Worm (Caenorhabditis elegans) whole organism, L4 larva: ENCODE results near the gene tsp-10.

Source experiments
- F10B5.3 ChIP-seq: sonication (generic microtip); optimal IDR thresholded peaks from 2 replicates; lab custom pipeline; 2016; ENCODE audit warnings: mild to moderate bottlenecking, missing genetic modification characterization, missing compliant biosample characterization
- F37D6.2 ChIP-seq: sonication (generic microtip); optimal IDR thresholded peaks from 2 replicates; lab custom pipeline; 2016; ENCODE audit warnings: mild to moderate bottlenecking, missing genetic modification characterization, missing compliant biosample characterization
- F49E8.2 ChIP-seq: sonication (generic microtip); optimal IDR thresholded peaks from 2 replicates; lab custom pipeline; 2016; ENCODE audit warnings: missing compliant biosample characterization, mild to moderate bottlenecking, missing genetic modification characterization, borderline replicate concordance
- ZK337.2 ChIP-seq: fragments of 200-800 bp; sonication (Bioruptor generic); IDR thresholded peaks from 2 replicates; pipeline ENCODE4 v1.3.6; 2022; ENCODE audit warnings: missing genetic modification reagents, missing genetic modification characterization, missing compliant biosample characterization
- aha-1 ChIP-seq: fragments of 150-350 bp; peaks from one replicate; lab custom pipeline; 2014; ENCODE audit warnings: missing biosample characterization, missing genetic modification characterization
- aly-2 ChIP-seq: sonication (generic microtip); optimal IDR thresholded peaks from 2 replicates; lab custom pipeline; 2018; ENCODE audit warnings: missing biosample characterization, missing genetic modification characterization
- ama-1 ChIP-seq: fragments of 150-350 bp; optimal IDR thresholded peaks from 2 replicates; lab custom pipeline; 2014; ENCODE audit warnings: inconsistent platforms, mixed read lengths
- arid-1 ChIP-seq: fragments of 200-800 bp; sonication (Bioruptor generic); conservative IDR thresholded peaks from 2 replicates; pipeline ENCODE4 v1.3.6; 2022; ENCODE audit warnings: missing genetic modification reagents, missing genetic modification characterization, missing compliant biosample characterization
- ceh-20 ChIP-seq: fragments of 200-800 bp; sonication (Bioruptor generic); IDR thresholded peaks from 2 replicates; pipeline ENCODE4 v1.3.6; 2022; ENCODE audit warnings: missing genetic modification reagents, missing genetic modification characterization, missing compliant biosample characterization
- ceh-44 ChIP-seq: fragments of 200-800 bp; sonication (Bioruptor generic); IDR thresholded peaks from 2 replicates; pipeline ENCODE4 v1.3.6; 2022; ENCODE audit warnings: missing genetic modification reagents, missing genetic modification characterization, missing compliant biosample characterization
- ces-1 ChIP-seq: fragments of 150-350 bp; sonication (generic microtip); optimal IDR thresholded peaks from 4 replicates; lab custom pipeline; 2014; ENCODE audit warnings: missing biosample characterization, missing genetic modification reagents, missing genetic modification characterization
- ctbp-1 ChIP-seq: fragments of 200-800 bp; sonication (Bioruptor generic); IDR thresholded peaks from 2 replicates; pipeline ENCODE4 v1.3.6; 2022; ENCODE audit warnings: missing genetic modification reagents, missing genetic modification characterization, missing compliant biosample characterization
- daf-19 ChIP-seq: fragments of 200-800 bp; sonication (Bioruptor generic); conservative IDR thresholded peaks from 2 replicates; pipeline ENCODE4 v1.3.6; 2022; ENCODE audit warnings: missing genetic modification characterization, missing compliant biosample characterization
- dmd-6 ChIP-seq: fragments of 200-800 bp; sonication (Bioruptor generic); IDR thresholded peaks from 2 replicates; pipeline ENCODE4 v1.3.6; 2022; ENCODE audit warnings: missing genetic modification reagents, missing genetic modification characterization, missing compliant biosample characterization
- fos-1 ChIP-seq: fragments of 150-350 bp; optimal IDR thresholded peaks from 2 replicates; lab custom pipeline; 2014; ENCODE audit warnings: missing biosample characterization, missing genetic modification characterization
- hif-1 ChIP-seq, 2 experiments: sonication (generic microtip); optimal IDR thresholded peaks; 2 replicates each; lab custom pipeline; 2016 to 2017; ENCODE audit warnings: missing compliant biosample characterization in 2 of 2, missing genetic modification characterization in 2 of 2, missing genetic modification reagents in 2 of 2, missing genotype in 2 of 2, mild to moderate bottlenecking in 1 of 2
- hlh-11 ChIP-seq: fragments of 200-800 bp; sonication (Bioruptor generic); optimal IDR thresholded peaks from 2 replicates; lab custom pipeline; 2018; ENCODE audit warnings: mild to moderate bottlenecking, missing genetic modification characterization, missing compliant biosample characterization
- lin-1 ChIP-seq: fragments of 200-800 bp; sonication (Bioruptor generic); IDR thresholded peaks from 2 replicates; pipeline ENCODE4 v1.3.6; 2022; ENCODE audit warnings: missing genetic modification reagents, missing genetic modification characterization, missing compliant biosample characterization
- lin-29 ChIP-seq: fragments of 200-800 bp; sonication (Bioruptor generic); IDR thresholded peaks from 2 replicates; pipeline ENCODE4 v1.3.6; 2022; ENCODE audit warnings: missing genetic modification reagents, missing genetic modification characterization, missing compliant biosample characterization
- lin-39 ChIP-seq: fragments of 150-350 bp; optimal IDR thresholded peaks from 2 replicates; lab custom pipeline; 2014; ENCODE audit warnings: missing biosample characterization, missing genetic modification reagents, missing genetic modification characterization
- lir-3 ChIP-seq: sonication (generic microtip); optimal IDR thresholded peaks from 2 replicates; lab custom pipeline; 2016; ENCODE audit warnings: mild to moderate bottlenecking, missing genetic modification characterization, missing compliant biosample characterization
- madf-5 ChIP-seq, 2 experiments: fragments of 200-800 bp; sonication (Bioruptor generic); IDR thresholded peaks; 2 replicates each; pipeline ENCODE4 v1.3.6; 2022; ENCODE audit warnings: missing compliant biosample characterization in 2 of 2, missing genetic modification characterization in 2 of 2
- madf-9 ChIP-seq: fragments of 200-800 bp; sonication (Bioruptor generic); conservative IDR thresholded peaks from 2 replicates; pipeline ENCODE4 v1.3.6; 2022; ENCODE audit warnings: missing genetic modification reagents, missing genetic modification characterization, missing compliant biosample characterization
- mdl-1 ChIP-seq, 2 experiments: fragments of 150-350 bp in 1 of 2; sonication (generic microtip) in 1 of 2; optimal IDR thresholded peaks; 2 replicates each; lab custom pipeline; 2014 to 2017; ENCODE audit warnings: missing biosample characterization in 2 of 2, missing genetic modification characterization in 2 of 2
- mep-1 ChIP-seq: fragments of 150-350 bp; sonication (generic microtip); optimal IDR thresholded peaks from 3 replicates; lab custom pipeline; 2014; ENCODE audit warnings: missing biosample characterization, missing genetic modification characterization
- mxl-3 ChIP-seq: fragments of 200-800 bp; sonication (Bioruptor generic); optimal IDR thresholded peaks from 2 replicates; lab custom pipeline; 2018; ENCODE audit warnings: mild to moderate bottlenecking, missing genetic modification characterization, missing compliant biosample characterization
- nhr-11 ChIP-seq: fragments of 150-350 bp; optimal IDR thresholded peaks from 2 replicates; lab custom pipeline; 2014; ENCODE audit warnings: missing biosample characterization, missing genetic modification characterization
- nhr-111 ChIP-seq: fragments of 200-800 bp; sonication (Bioruptor generic); optimal IDR thresholded peaks from 2 replicates; lab custom pipeline; 2018; ENCODE audit warnings: mild to moderate bottlenecking, missing genetic modification characterization, missing compliant biosample characterization
- nhr-25 ChIP-seq: sonication (generic microtip); optimal IDR thresholded peaks from 2 replicates; lab custom pipeline; 2017; ENCODE audit warnings: missing genetic modification characterization, mild to moderate bottlenecking, missing compliant biosample characterization, antibody characterized with exemption, moderate library complexity, borderline replicate concordance; ENCODE audit not compliant: insufficient read depth
- nhr-28 ChIP-seq: fragments of 150-350 bp; optimal IDR thresholded peaks from 2 replicates; lab custom pipeline; 2014; ENCODE audit warnings: missing biosample characterization, missing genetic modification characterization
- nhr-42 ChIP-seq: fragments of 200-800 bp; sonication (Bioruptor generic); IDR thresholded peaks from 2 replicates; pipeline ENCODE4 v1.3.6; 2022; ENCODE audit warnings: missing genetic modification characterization, missing compliant biosample characterization
- nhr-48 ChIP-seq: sonication (generic microtip); optimal IDR thresholded peaks from 2 replicates; lab custom pipeline; 2016; ENCODE audit warnings: mild to moderate bottlenecking, missing genetic modification characterization, missing compliant biosample characterization
- pha-4 ChIP-seq, 2 experiments: fragments of 150-350 bp in 1 of 2; fragments of 200-800 bp in 1 of 2; sonication (Bioruptor generic) in 1 of 2; IDR thresholded peaks in 1 of 2; optimal IDR thresholded peaks in 1 of 2; 2 replicates each; pipeline versions ENCODE4 v1.3.6 to Lab custom; 2014 to 2022; ENCODE audit warnings: missing genetic modification characterization in 2 of 2, missing genetic modification reagents in 2 of 2, missing biosample characterization in 1 of 2, missing compliant biosample characterization in 1 of 2
- saeg-2 ChIP-seq: fragments of 200-800 bp; sonication (Bioruptor generic); IDR thresholded peaks from 2 replicates; pipeline ENCODE4 v1.3.6; 2022; ENCODE audit warnings: missing genetic modification reagents, missing genetic modification characterization, missing compliant biosample characterization
- set-16 ChIP-seq: fragments of 200-800 bp; sonication (Bioruptor generic); IDR thresholded peaks from 2 replicates; pipeline ENCODE4 v1.3.6; 2022; ENCODE audit warnings: missing genetic modification reagents, missing genetic modification characterization, missing compliant biosample characterization
- spr-1 ChIP-seq: sonication (generic microtip); optimal IDR thresholded peaks from 2 replicates; lab custom pipeline; 2016; ENCODE audit warnings: mild to moderate bottlenecking, missing genetic modification characterization, missing compliant biosample characterization
- tra-1 ChIP-seq: fragments of 200-800 bp; sonication (Bioruptor generic); IDR thresholded peaks from 2 replicates; pipeline ENCODE4 v1.3.6; 2022; ENCODE audit warnings: missing genetic modification reagents, missing genetic modification characterization, missing compliant biosample characterization
- unc-62 ChIP-seq, 3 experiments: fragments of 150-350 bp in 1 of 3; sonication (generic microtip); optimal IDR thresholded peaks in 2 of 3; peaks in 1 of 3; 1 replicate in 1 of 3; 2 replicates in 2 of 3; lab custom pipeline; 2014 to 2017; ENCODE audit warnings: missing biosample characterization in 3 of 3, missing genetic modification characterization in 3 of 3, missing genetic modification reagents in 3 of 3, missing genotype in 1 of 3
- vab-7 ChIP-seq: fragments of 200-800 bp; sonication (Bioruptor generic); IDR thresholded peaks from 2 replicates; pipeline ENCODE4 v1.3.6; 2022; ENCODE audit warnings: missing genetic modification reagents, missing genetic modification characterization, missing compliant biosample characterization
- zag-1 ChIP-seq: fragments of 150-350 bp; optimal IDR thresholded peaks from 2 replicates; lab custom pipeline; 2014; ENCODE audit warnings: missing biosample characterization, missing genetic modification characterization
- zfp-3 ChIP-seq: fragments of 200-800 bp; sonication (Bioruptor generic); conservative IDR thresholded peaks from 2 replicates; pipeline ENCODE4 v1.3.6; 2022; ENCODE audit warnings: missing genetic modification reagents, missing genetic modification characterization, missing compliant biosample characterization

tsp-10 gene

ce11 chrII:6713003-6713402, 5.4 kb upstream of the tsp-10 start:
- TF ChIP-seq arid-1 (GFP tag; lab: Robert Waterston, UW) (no peak), aha-1 (peak; percentile 45), mxl-3 (GFP tag; lab: Kevin White, UChicago) (no peak), zfp-3 (no peak)
- TF ChIP-seq, all 104 proteins: peak for 1

DNA sequence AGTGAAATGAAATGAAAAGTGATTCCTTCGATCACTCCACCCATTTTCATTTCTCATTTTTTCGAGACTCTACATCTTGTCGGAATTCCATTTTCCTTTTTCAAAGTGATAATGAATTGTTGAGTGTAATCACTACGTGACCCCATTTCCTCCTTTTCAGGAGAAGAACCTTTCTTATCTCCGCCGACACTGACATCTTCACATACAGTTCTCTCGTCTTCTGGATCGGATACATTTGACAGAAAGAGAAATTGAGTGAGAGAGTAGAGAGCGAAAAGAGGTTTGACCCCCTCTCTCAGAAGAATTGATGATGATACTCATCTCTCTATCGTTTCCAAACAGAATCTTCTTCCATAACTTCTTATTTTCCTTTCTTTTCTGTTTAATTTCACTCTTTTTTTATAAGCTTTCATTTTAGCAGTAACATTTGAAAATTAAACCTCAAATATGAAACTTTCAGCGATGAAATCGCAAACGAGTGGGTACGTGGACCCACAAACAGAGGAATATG, 4.5 kb upstream of the tsp-10 start, which contains the start of gene dpy-2:
Gene dpy-2 (plus strand): TSS at position 461 of the 511 bp plus-strand sequence.
- peak; percentile 13 for TF ChIP-seq nhr-28 (tag; lab: Kevin White, UChicago)
- TF ChIP-seq dmd-6 (GFP tag; lab: Robert Waterston, UW): no peak
- TF ChIP-seq madf-9 (GFP tag; lab: Robert Waterston, UW): no peak
- TF ChIP-seq aha-1: peak; percentile 42
- TF ChIP-seq unc-62 (GFP tag; optimal IDR thresholded peaks at IDR 0.05 in 1 of 2; lab: Kevin White, UChicago): peak in 1 of 2 experiments; percentile 61
- no peak for TF ChIP-seq unc-62 (tag; optimal IDR thresholded peaks at IDR 0.05; lab: Kevin White, UChicago)
- no peak for TF ChIP-seq nhr-48
- TF ChIP-seq lir-3 (tag; lab: Kevin White, UChicago): no peak

DNA sequence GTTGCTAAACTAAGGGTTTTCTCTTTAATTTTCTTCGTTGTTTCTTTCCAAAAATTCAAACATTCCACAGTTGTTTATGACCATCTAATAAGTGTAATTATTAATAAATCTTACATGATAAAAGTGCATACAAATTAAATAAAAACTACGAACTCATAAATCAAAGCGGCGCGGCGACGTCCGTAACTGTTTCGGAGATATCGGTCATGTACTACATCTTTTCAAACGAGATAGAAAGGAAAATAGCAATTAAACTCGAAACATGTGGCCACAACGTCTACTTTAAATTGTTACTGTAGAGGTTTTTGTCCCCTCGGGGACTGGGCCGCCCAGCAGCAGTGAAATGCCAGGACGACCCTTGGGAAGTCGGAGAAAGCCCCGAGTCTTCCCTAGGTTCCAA, 2.5 kb upstream of the tsp-10 start:
- TF ChIP-seq mep-1 (tag; lab: Kevin White, UChicago) (no peak), zag-1 (tag; lab: Kevin White, UChicago) (no peak), aly-2 (no peak), ama-1 (no peak), mdl-1 (tag; optimal IDR thresholded peaks at IDR 0.05; lab: Kevin White, UChicago) (no peak), nhr-28 (tag; lab: Kevin White, UChicago) (no peak), vab-7 (no peak), lin-29 (GFP tag; lab: Robert Waterston, UW) (no peak), tra-1 (GFP tag; lab: Robert Waterston, UW) (no peak)

- TF ChIP-seq nhr-42 (GFP tag; lab: Robert Waterston, UW): no peak
- TF ChIP-seq arid-1 (GFP tag; lab: Robert Waterston, UW): no peak
- TF ChIP-seq nhr-111 (GFP tag; lab: Kevin White, UChicago): no peak
- no peak for TF ChIP-seq spr-1 (tag; lab: Kevin White, UChicago)
- TF ChIP-seq mep-1 (tag; lab: Kevin White, UChicago): no peak
- TF ChIP-seq lin-1: no peak
- TF ChIP-seq hif-1 (tag; optimal IDR thresholded peaks at IDR 0.05; lab: Kevin White, UChicago): no peak
- no peak for TF ChIP-seq nhr-25 (tag; lab: Kevin White, UChicago)
- no peak for TF ChIP-seq ceh-44 (GFP tag; lab: Robert Waterston, UW)
- TF ChIP-seq lin-39 (tag; lab: Kevin White, UChicago): no peak
- TF ChIP-seq ama-1: no peak
- TF ChIP-seq F49E8.2 (tag; lab: Kevin White, UChicago): no peak
- TF ChIP-seq hlh-11 (tag; lab: Kevin White, UChicago): no peak
- TF ChIP-seq lir-3 (tag; lab: Kevin White, UChicago): no peak
- no peak for TF ChIP-seq ZK337.2
Observed at ce11 chrII:6716638-6717037, 1.7 kb upstream of the tsp-10 start, which contains the start of the genes T14B4.5 and T14B4.20. Gene T14B4.5, plus strand, starts transcription at chrII:6716863. Gene T14B4.20, plus strand, starts transcription at chrII:6716901.

DNA sequence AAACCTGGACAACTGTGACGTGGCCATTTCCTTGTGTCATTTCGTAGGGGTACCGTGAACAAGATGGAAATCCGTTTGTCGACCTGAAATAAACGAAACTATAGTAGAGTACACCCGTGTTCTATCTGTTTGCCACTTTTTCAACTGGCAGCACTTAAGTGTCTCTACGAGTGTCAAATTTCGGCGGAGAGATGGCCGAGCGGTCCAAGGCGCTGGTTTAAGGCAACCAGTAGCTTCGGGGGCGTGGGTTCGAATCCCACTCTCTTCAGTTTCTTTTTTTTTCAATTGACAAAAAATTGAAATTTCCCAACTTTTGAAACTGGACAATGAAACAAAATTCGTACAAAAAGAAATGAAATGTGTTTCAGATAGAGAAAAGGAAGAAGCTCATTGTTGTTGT, 3.2 kb downstream of the tsp-10 start:
- TF ChIP-seq saeg-2 (GFP tag; lab: Robert Waterston, UW) (0 out of 2 replicates have a peak, but pooled peaks have one; percentile 36), ces-1 (GFP tag; lab: Kevin White, UChicago) (no peak), ceh-20 (0 out of 2 replicates have a peak, but pooled peaks have one; percentile 48), nhr-11 (tag; lab: Kevin White, UChicago) (no peak), fos-1 (tag; lab: Kevin White, UChicago) (no peak), set-16 (GFP tag; lab: Robert Waterston, UW) (no peak; the same call in 1 of the 2 replicates), ctbp-1 (GFP tag; lab: Robert Waterston, UW) (0 out of 2 replicates have a peak, but pooled peaks have one; percentile 38), F10B5.3 (tag; lab: Kevin White, UChicago) (no peak), madf-5 (GFP tag; IDR thresholded peaks at IDR 0.05; lab: Robert Waterston, UW) (0 out of 4 replicates have a peak, but pooled peaks of 1 of the 2 experiments have one; percentile 58), mdl-1 (tag; optimal IDR thresholded peaks at IDR 0.05; lab: Kevin White, UChicago) (no peak), pha-4 (GFP tag; IDR thresholded peaks at IDR 0.05; lab: Robert Waterston, UW) (no peak; the same call in 1 of the 2 replicates), pha-4 (tag; optimal IDR thresholded peaks at IDR 0.05; lab: Kevin White, UChicago) (no peak), daf-19 (GFP tag; lab: Robert Waterston, UW) (no peak), vab-7 (peak; percentile 72; the same call in 1 of the 2 replicates), F37D6.2 (tag; lab: Kevin White, UChicago) (no peak), mep-1 (tag; lab: Kevin White, UChicago) (peak; percentile 35), F49E8.2 (tag; lab: Kevin White, UChicago) (no peak)
